Fruit fly (Drosophila melanogaster) whole organism, larva: Measurements from ENCODE around the gene CG46430.

Source experiments
- noc ChIP-seq: fragments of 200-800 bp; sonication (Bioruptor generic); optimal IDR thresholded peaks from 3 replicates; lab custom pipeline; 2019; ENCODE audit warnings: missing biosample characterization, mild to moderate bottlenecking, missing genetic modification characterization, moderate library complexity

CG46430 gene

DNA sequence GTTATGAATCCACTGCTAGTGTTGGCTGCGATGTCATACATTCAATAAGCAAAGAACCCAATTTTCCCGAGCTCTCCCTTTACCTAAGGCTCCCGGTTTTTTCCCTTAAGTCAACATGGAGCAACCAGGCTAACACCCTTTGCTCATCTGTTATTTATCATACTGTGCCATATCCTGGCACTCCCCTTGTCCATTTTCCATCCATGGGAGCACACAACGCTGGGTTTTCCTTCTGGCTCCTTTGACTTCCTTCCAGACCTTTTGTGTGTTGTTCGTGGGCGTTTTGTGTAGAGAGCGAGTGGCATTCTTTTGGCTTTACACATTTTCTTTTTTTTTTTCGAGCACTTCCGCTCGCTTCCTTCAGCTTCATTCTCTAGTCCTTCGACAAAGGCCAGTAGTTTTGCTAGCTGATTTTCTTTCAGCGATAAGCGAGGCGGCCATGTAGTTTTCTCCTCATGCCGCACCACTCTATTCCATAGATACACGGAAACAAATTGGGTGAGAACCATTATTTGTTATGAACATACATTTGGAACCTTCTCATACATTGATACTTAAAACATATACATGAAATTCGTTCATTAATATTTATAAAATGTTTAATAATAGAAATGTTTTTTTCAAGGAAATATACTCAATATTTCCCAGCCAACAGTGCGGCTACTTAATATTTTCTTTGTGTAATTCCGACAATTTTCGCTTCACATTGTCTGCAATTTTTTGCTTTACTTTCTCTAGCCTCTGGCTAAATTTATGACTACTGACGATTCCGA lies 17.8 kb downstream of the CG46430 start:
- TF ChIP-seq noc (tag; lab: Kevin White, UChicago) = no peak

DNA sequence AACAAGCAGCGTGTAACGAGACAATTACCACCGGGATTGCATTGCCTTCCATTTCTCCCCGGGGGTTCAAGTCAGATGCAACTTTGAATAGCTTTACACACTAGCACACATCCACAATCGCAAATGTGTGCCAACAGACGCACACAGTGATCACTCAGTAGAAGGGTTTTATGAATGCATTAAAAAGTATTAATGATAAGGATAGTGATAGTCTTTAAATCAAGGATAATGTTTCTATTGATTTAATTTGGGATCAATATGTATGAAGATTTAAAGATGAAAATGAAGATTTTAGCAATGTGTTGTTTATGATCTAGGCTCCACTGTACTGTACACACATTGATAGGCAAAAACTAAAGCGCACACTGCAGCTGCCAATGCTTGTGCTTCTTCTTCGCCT lies 26.3 kb downstream of the CG46430 start:
- TF ChIP-seq noc (tag; lab: Kevin White, UChicago) = no peak

DNA sequence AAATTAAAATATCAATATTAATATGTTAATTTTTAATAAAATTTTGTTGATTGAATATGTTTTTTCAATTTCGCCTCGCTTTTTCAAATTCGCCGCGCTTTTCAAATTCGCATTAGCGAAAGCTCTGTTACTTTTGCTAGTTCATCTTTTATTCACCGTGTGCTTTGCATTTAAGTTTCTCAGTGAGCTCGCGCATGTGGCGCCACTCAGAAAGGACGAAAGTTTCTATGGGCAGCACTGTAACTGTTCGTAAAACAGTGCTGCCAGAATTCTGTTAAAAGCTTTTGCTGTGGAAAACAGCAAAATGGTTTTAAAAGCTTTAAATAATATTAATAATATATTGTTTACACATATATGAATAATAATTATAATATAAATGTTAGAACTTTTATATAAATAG lies 29.7 kb downstream of the CG46430 start:
- no peak for TF ChIP-seq noc (tag; lab: Kevin White, UChicago)

DNA sequence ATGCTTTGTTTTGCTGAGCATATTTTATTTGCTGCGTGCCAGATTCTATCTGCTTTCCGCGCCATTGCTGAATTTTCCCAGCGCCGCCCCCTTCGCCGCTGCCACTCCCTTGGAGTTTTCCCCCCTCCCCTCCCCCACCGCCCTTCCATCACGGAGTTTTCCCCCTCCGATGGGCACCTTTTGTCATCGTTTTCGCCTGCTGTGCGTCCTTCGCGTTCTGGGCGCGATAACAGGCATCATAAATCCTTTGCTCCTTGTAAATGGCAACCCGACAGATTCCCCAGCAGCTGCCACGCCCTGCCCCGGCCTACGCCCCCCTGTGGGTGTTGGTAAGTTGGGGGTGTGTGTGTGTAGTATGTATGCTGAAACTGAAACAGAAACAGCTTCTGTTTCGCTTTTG lies 35.1 kb downstream of the CG46430 start:
- no peak for TF ChIP-seq noc (tag; lab: Kevin White, UChicago)

DNA sequence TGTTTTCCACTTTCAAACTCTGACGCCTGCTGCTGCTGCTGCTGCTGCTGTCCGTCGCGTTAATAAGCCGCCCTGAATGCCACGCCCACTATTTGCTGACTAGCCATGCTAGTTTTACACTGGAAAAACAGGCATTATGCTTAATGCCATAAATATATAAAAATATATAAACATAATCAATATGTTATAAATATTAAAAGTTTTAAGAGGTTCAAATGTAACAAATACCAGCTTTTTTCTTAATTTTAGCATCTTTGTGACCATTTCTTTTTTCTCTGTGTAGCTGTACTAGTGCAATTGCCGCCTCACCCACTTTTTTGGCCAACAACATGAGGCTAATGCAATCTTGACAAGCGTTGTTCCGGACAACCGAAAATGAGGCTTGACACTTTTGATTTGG lies 36.5 kb downstream of the CG46430 start:
- no peak for TF ChIP-seq noc (tag; lab: Kevin White, UChicago)

DNA sequence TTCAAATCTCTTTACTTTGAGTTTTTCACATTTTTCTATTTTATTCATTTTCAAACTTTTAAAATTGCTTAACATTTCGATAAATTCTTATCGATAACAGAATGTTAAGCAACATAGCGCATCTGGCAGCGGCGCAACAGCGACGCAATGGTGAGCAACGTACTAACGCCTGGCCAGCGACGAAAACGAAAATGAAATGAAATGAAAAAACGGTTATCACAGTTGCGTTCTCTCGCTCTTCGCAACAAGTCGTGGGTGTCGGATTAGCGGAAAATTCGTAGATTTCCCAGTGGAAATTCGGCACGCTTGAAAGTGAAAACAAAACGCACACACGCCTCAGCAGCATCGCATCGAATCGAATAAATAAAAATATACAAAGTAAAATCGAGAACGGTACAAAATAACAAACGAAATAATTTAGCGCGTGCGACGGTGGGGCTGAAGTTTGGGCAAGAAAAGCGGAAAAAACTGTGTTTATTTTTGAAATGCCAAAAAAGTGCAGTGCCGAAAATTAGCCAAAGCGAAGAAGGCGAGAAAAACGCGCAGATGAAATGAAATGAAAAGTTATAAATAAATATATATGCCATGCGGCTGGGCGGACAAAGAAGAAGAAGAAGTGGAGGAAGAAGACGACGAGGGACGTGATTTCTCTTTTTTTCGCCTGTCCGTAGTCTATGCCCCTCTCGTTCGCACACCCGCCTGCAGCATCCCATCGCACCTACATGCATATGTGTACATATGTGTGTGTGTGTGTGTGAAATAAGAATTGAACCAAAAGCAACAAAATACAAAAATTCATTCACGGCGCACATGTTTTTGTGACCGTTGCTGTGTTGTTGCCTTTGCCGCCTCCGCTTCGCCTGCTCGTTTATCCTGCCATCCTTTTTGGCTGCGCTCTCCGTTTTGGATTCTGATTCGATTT lies 37.7 kb downstream of the CG46430 start:
- no peak for TF ChIP-seq noc (tag; lab: Kevin White, UChicago)

DNA sequence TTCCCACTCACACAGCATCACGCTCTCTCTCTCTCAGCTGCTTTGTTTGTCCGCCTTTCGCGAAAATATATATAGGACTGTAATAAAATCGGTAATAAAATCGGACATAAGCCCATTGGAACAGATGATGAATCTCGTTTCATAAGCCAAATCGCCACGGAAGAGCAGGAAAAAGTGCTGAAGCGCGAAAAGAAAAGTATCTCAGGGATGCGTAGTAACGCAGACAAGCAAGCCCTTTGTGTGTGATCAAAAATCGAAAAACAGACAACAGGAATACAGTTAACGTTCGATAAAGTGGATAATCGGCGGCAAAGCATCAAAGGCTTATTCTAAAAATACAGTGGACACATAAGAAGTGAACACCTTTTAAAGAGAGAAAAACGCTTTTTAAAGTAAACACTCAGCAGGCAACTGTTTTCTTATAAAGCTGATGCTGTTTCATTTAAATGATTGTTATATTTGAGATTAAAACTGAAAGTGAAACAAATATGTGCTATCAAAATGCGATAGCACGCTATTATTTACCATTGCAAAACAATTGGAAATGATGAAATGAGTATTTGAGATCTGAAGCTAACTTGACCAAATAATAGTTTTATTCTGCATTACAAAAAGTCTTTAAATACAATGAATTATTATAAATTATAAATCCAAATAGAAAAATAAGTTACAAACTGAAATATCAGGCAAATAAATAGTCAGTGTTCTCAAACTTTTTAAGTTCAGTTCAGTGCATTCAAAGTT lies 38.6 kb downstream of the CG46430 start:
- no peak for TF ChIP-seq noc (tag; lab: Kevin White, UChicago)

DNA sequence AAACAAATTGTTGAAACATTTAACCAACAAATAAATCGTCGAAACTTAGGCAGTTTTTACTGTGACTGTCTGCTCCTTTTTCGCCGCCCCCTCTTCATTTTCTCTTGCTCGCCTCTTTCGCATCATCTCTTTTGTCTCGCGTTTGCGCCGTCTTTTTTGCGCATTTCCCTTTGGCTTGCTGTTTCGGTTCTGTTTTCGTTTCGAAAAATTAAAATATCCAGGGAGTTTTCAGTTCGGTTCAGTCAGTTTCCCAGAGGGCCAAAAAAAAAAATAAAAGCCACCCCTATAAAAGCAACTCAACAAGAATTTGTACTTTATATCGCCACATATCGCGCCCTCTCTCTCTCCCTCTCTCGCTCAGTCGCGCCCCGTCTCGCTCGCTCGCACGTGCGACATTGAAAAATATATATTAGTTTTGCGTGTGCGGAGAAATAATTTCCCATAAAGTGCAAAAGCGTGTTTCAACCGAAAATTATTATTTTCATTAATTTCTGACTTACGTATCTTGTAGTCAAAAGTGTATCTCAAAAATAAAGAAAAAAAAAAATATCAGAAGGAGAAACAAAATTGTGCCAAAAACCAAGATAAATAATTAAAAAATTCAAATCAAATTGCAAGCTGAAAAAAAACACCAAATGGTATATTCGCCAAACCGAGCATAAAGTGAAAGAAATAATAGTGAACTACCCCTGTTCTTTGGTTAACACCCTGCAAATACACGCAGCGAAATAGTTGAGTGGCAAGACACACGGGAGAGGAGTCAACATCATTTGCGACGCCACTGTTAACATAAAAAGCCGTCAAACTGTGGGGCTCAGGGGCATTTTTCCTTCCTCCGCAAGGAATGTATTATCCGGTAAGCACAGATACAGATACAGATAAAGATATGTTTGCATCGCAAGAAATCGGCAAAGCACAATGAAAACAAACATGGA lies 39.4 kb downstream of the CG46430 start:
- no peak for TF ChIP-seq noc (tag; lab: Kevin White, UChicago)

DNA sequence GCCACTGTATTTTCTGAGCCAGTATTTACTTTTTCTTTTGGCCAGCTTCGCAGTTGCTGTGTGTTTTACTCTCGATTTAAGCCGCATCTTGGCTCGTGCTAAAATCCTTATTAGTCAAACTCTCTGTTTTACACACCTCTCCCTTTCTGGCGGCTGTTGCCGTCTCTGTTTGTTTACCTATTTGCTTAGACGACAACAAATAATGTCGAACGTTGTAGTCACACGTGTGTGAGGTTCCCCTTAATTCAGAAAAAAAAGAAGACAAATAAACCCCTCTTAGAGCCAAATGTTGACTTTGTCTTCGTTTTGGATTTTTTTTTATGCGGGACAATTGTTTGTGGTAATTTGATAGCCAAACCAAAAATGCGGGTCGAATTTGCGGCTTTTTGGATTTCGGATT lies 40.6 kb downstream of the CG46430 start:
- TF ChIP-seq noc (tag; lab: Kevin White, UChicago) = no peak

DNA sequence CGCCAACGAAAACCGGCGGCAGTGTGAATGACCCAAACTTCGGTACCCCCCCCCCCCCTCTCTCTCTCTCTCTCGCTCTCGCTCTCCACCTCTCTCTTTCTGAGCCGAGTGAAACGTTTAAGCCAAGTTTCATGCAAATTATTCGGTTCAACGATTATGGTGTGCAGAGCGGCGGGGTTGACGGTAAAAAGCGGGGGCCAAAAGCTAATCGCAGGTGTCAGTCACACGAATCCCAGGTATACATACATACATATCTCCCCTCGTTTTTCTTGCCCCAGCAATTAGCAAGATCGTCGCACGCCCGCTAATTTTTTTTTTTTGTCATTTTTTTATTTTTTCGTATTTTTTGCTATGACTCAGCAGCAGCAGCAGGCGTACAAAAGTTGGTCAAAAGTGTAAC lies 43.3 kb downstream of the CG46430 start:
- TF ChIP-seq noc (tag; lab: Kevin White, UChicago) = no peak

DNA sequence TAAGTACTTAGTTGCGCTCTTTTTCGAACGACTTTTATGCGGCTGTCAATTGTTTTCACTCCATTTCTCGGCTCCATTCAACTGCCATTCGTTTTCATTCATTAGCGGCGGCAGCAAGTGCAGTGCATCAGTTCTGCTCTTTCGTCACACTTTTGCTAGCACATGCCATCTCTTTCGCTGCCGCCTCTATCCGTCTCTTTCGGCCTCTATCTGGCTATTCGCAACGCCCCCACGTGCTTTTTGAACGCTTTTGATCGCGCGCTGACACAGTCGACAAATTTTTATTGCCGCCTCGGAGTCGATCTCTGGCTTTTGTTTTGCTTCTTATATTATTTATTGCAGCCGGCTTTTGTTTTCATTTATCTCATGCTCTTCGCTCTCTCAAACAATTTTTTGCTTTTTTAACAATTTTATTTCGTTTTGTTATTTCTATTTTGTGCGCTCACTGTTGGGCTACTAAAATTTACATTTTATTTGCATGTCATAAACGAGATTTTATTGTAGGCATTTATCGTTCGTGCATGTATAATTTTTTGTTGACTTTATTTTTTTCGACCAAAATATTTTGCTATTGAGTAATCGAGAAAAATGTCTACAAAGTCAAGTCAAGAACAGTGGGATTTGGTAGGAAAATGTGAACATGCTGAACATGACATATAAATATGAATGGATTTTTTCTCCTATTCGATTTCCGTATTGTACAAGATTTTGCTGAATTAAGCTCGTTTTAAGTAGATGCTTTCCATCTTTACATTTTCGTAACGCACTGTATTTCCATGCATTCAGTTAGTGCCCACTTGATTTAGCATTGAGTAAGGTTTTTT lies 44.3 kb downstream of the CG46430 start:
- no peak for TF ChIP-seq noc (tag; lab: Kevin White, UChicago)

DNA sequence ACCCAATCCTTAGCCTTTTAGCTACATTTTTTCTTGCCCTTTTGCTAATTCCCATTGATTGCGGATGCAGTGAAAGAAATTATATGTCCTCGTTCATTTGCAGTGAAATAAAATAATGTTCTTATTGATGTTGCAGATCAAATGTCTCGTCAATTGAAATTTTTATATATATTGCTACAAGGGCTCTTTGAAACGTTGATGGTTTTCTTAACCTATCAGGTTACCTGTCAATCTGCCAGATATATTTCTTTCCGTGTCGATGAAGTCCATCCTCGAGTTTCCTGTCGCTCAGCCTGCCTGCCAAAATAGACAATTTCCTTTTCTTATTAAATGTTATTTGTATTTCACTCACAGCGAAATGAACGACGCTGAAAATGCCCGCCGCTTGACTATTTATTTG lies 46.9 kb downstream of the CG46430 start:
- TF ChIP-seq noc (tag; lab: Kevin White, UChicago) = no peak

DNA sequence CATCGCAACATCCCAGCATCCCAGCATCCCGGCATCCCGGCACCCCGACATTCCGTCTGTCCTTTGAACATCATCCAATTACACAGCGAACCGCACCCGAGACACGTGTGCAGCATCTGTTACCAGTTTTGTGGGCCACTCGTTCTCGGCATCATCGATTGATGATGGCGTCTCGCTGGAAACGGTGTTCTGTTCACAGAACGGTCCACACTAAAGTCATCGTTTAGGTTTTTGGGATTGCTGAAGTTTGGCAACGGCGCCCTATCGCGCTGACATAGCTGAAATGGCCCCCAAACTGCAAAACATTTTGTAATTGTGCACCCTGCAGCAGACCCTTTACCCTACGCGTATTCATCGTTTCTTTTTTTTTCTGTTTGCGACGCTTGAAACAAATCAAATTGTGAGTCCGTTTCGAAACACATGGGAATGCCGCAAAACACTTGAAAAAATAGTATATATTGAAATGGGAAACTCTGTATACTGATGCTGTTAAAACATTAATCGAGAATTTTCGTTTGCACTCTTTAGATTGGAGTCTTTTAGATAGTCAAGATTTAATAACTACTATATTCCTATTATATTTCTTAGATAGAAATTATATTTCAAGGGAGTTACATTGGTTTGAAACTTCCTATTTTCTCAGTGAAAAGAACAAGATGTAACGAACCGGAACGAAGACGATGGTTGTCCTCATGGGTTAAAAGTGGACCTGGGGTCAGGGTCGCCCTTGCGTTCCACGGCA lies 47.5 kb downstream of the CG46430 start:
- TF ChIP-seq noc (tag; lab: Kevin White, UChicago) = no peak
